Worm (Caenorhabditis elegans) whole organism, mixed stage, embryonic: Measurements from ENCODE around the gene cpr-9.

Source experiments
- ceh-43 ChIP-seq: fragments of 200-800 bp; sonication (Bioruptor generic); optimal IDR thresholded peaks from 2 replicates; lab custom pipeline; 2018; ENCODE audit warnings: mild to moderate bottlenecking, missing genetic modification characterization, moderate library complexity, missing compliant biosample characterization
- elt-1 ChIP-seq: sonication (generic microtip); optimal IDR thresholded peaks from 2 replicates; lab custom pipeline; 2017; ENCODE audit warnings: missing genetic modification characterization, mild to moderate bottlenecking, missing compliant biosample characterization, antibody characterized with exemption, moderate library complexity, borderline replicate concordance; ENCODE audit not compliant: insufficient read depth
- elt-3 ChIP-seq: fragments of 150-350 bp; optimal IDR thresholded peaks from 2 replicates; lab custom pipeline; 2014; ENCODE audit warnings: missing biosample characterization, missing genetic modification characterization
- lin-13 ChIP-seq: fragments of 150-350 bp; optimal IDR thresholded peaks from 2 replicates; lab custom pipeline; 2014; ENCODE audit warnings: missing biosample characterization, missing genetic modification characterization
- mep-1 ChIP-seq: fragments of 150-350 bp; optimal IDR thresholded peaks from 2 replicates; lab custom pipeline; 2017; ENCODE audit warnings: missing biosample characterization, missing genetic modification reagents, missing genetic modification characterization, inconsistent platforms
- nhr-2 ChIP-seq: fragments of 150-350 bp; optimal IDR thresholded peaks from 2 replicates; lab custom pipeline; 2014; ENCODE audit warnings: missing biosample characterization, missing genetic modification characterization
- nhr-237 ChIP-seq: fragments of 150-350 bp; optimal IDR thresholded peaks from 2 replicates; lab custom pipeline; 2014; ENCODE audit warnings: missing biosample characterization, missing genetic modification characterization
- nhr-28 ChIP-seq: fragments of 150-350 bp; optimal IDR thresholded peaks from 2 replicates; lab custom pipeline; 2014; ENCODE audit warnings: missing biosample characterization, missing genetic modification characterization
- sptf-1 ChIP-seq: sonication (generic microtip); optimal IDR thresholded peaks from 2 replicates; lab custom pipeline; 2017; ENCODE audit warnings: mild to moderate bottlenecking, missing genetic modification characterization, moderate library complexity, missing compliant biosample characterization
- unc-39 ChIP-seq: fragments of 150-350 bp; optimal IDR thresholded peaks from 2 replicates; lab custom pipeline; 2014; ENCODE audit warnings: missing biosample characterization, missing genetic modification characterization

DNA sequence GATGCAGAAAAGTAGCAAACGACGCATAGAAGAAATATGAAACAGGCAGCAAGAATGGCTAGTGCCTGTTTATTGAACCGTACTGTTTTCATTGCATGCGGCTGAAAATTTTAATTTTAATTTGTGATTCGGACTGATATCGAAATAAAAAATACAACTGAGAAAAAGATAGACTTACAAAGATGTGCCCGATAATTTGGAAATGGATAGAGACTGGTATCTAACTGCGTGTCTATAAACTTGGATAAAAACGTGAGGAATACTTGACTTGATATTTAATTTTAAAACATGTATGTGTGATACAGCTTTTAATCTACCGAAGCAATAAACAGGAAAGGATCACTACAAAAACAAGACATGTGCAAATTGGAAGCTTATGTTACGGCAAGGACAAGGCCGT, 17.5 kb upstream of the cpr-9 start, which contains the start of gene mans-2:
- TF ChIP-seq elt-1, result no peak
- TF ChIP-seq lin-13 (tag; lab: Kevin White, UChicago), result no peak
- TF ChIP-seq sptf-1 (tag; lab: Kevin White, UChicago), result no peak
- TF ChIP-seq ceh-43 (GFP tag; lab: Kevin White, UChicago), result no peak
- TF ChIP-seq mep-1 (tag; lab: Kevin White, UChicago), result no peak
- no peak for TF ChIP-seq unc-39
- TF ChIP-seq nhr-237 (tag; lab: Kevin White, UChicago), result no peak
- no peak for TF ChIP-seq elt-3 (tag; lab: Kevin White, UChicago)
- no peak for TF ChIP-seq nhr-28 (tag; lab: Kevin White, UChicago)
- TF ChIP-seq nhr-2 (tag; lab: Kevin White, UChicago), result no peak
